Comparison of ENCODE assay signal across 1 fruit fly cellular context in genomic region chr2L:1902904-1903303, dm6.
A peak's percentile ranks its signal among the peaks of the same experiment; 100 is the strongest.
TF ChIP-seq lines count a peak whose summit lies in the region.

No protein-coding gene starts in this region.

TF ChIP-seq in whole organism, embryonic, 481 proteins besides CTCF, POLR2A, EP300 and RAD21 (continued from another document):
- TF ChIP-seq ci (GFP tag; IDR thresholded peaks at IDR 0.05; lab: Robert Waterston, UW) (0 out of 3 replicates have a peak, but pooled peaks have one; percentile 10), CG12769 (tag; optimal IDR thresholded peaks at IDR 0.05; lab: Kevin White, UChicago) (peak; percentile 26)
TF ChIP-seq in whole organism, embryonic: peak in this region for 9.
